Worm (Caenorhabditis elegans) whole organism, L1 larva: ENCODE data around the gene catp-8.

ENCODE experiments used
- C04F5.9 ChIP-seq: sonication (generic microtip); optimal IDR thresholded peaks from 2 replicates; lab custom pipeline; 2016; ENCODE audit warnings: missing genetic modification characterization, missing compliant biosample characterization
- C16A3.4 ChIP-seq: fragments of 150-350 bp; optimal IDR thresholded peaks from 2 replicates; lab custom pipeline; 2014; ENCODE audit warnings: missing biosample characterization, missing genetic modification characterization
- Y116A8C.19 ChIP-seq: sonication (generic microtip); optimal IDR thresholded peaks from 2 replicates; lab custom pipeline; 2016; ENCODE audit warnings: missing compliant biosample characterization, missing genetic modification characterization, borderline replicate concordance
- aha-1 ChIP-seq: fragments of 150-350 bp; optimal IDR thresholded peaks from 2 replicates; lab custom pipeline; 2014; ENCODE audit warnings: missing biosample characterization, missing genetic modification characterization
- aly-2 ChIP-seq: fragments of 150-350 bp; optimal IDR thresholded peaks from 2 replicates; lab custom pipeline; 2014; ENCODE audit warnings: missing biosample characterization, missing genetic modification characterization
- ama-1 ChIP-seq: fragments of 150-350 bp; optimal IDR thresholded peaks from 2 replicates; lab custom pipeline; 2014
- blmp-1 ChIP-seq: fragments of 150-350 bp; optimal IDR thresholded peaks from 2 replicates; lab custom pipeline; 2014; ENCODE audit warnings: missing biosample characterization, missing genetic modification characterization
- ceh-8 ChIP-seq: fragments of 200-800 bp; sonication (Bioruptor generic); optimal IDR thresholded peaks from 2 replicates; lab custom pipeline; 2018; ENCODE audit warnings: mild to moderate bottlenecking, missing genetic modification characterization, moderate library complexity, missing compliant biosample characterization
- ceh-90 ChIP-seq: sonication (generic microtip); optimal IDR thresholded peaks from 2 replicates; lab custom pipeline; 2016; ENCODE audit warnings: missing genetic modification characterization, missing compliant biosample characterization
- ces-1 ChIP-seq: fragments of 150-350 bp; optimal IDR thresholded peaks from 2 replicates; lab custom pipeline; 2014; ENCODE audit warnings: missing biosample characterization, missing genetic modification reagents, missing genetic modification characterization
- elt-3 ChIP-seq, 6 experiments: fragments of 150-350 bp in 1 of 6; sonication (generic microtip); optimal IDR thresholded peaks; 2 replicates each; lab custom pipeline; 2017 to 2018; ENCODE audit warnings: missing biosample characterization in 6 of 6, missing genetic modification characterization in 6 of 6, inconsistent platforms in 1 of 6
- fkh-4 ChIP-seq: sonication (generic microtip); optimal IDR thresholded peaks from 2 replicates; lab custom pipeline; 2016; ENCODE audit warnings: missing compliant biosample characterization, missing genetic modification characterization, borderline replicate concordance
- fkh-8 ChIP-seq: sonication (generic microtip); optimal IDR thresholded peaks from 2 replicates; lab custom pipeline; 2016; ENCODE audit warnings: mild to moderate bottlenecking, missing genetic modification characterization, missing compliant biosample characterization
- fos-1 ChIP-seq: fragments of 150-350 bp; optimal IDR thresholded peaks from 2 replicates; lab custom pipeline; 2014; ENCODE audit warnings: missing biosample characterization, missing genetic modification characterization
- hlh-17 ChIP-seq: fragments of 200-800 bp; sonication (Bioruptor generic); optimal IDR thresholded peaks from 2 replicates; lab custom pipeline; 2018; ENCODE audit warnings: missing genetic modification characterization, mild to moderate bottlenecking, missing compliant biosample characterization, moderate library complexity, borderline replicate concordance
- hpl-2 ChIP-seq: fragments of 150-350 bp; optimal IDR thresholded peaks from 2 replicates; lab custom pipeline; 2014; ENCODE audit warnings: missing biosample characterization, missing genetic modification reagents, missing genetic modification characterization
- irx-1 ChIP-seq: sonication (generic microtip); optimal IDR thresholded peaks from 2 replicates; lab custom pipeline; 2016; ENCODE audit warnings: missing genetic modification characterization, missing compliant biosample characterization
- jun-1 ChIP-seq: fragments of 150-350 bp; optimal IDR thresholded peaks from 2 replicates; lab custom pipeline; 2014; ENCODE audit warnings: missing biosample characterization, missing genetic modification reagents, missing genetic modification characterization
- lir-3 ChIP-seq: sonication (generic microtip); optimal IDR thresholded peaks from 2 replicates; lab custom pipeline; 2016; ENCODE audit warnings: mild to moderate bottlenecking, missing genetic modification characterization, moderate library complexity, missing compliant biosample characterization; ENCODE audit not compliant: poor library complexity
- mab-9 ChIP-seq: fragments of 200-800 bp; sonication (Bioruptor generic); IDR thresholded peaks from 2 replicates; pipeline ENCODE4 v1.3.6; 2022; ENCODE audit warnings: missing genetic modification reagents, missing genetic modification characterization, missing compliant biosample characterization
- mef-2 ChIP-seq: fragments of 150-350 bp; optimal IDR thresholded peaks from 2 replicates; lab custom pipeline; 2014; ENCODE audit warnings: missing biosample characterization, missing genetic modification characterization
- mep-1 ChIP-seq: fragments of 150-350 bp; optimal IDR thresholded peaks from 2 replicates; lab custom pipeline; 2014; ENCODE audit warnings: missing biosample characterization, missing genetic modification characterization
- nhr-11 ChIP-seq: fragments of 150-350 bp; optimal IDR thresholded peaks from 2 replicates; lab custom pipeline; 2014; ENCODE audit warnings: missing biosample characterization, missing genetic modification characterization
- nhr-12 ChIP-seq: sonication (generic microtip); optimal IDR thresholded peaks from 2 replicates; lab custom pipeline; 2017; ENCODE audit warnings: missing biosample characterization, missing genetic modification characterization
- nhr-19 ChIP-seq: fragments of 200-800 bp; sonication (Bioruptor generic); conservative IDR thresholded peaks from 2 replicates; pipeline ENCODE4 v1.3.6; 2022; ENCODE audit warnings: missing genetic modification characterization, missing compliant biosample characterization
- nhr-20 ChIP-seq: sonication (generic microtip); optimal IDR thresholded peaks from 2 replicates; lab custom pipeline; 2016; ENCODE audit warnings: mild to moderate bottlenecking, missing genetic modification characterization, missing compliant biosample characterization
- nhr-237 ChIP-seq: fragments of 150-350 bp; optimal IDR thresholded peaks from 2 replicates; lab custom pipeline; 2014; ENCODE audit warnings: missing biosample characterization, missing genetic modification characterization
- nhr-28 ChIP-seq: fragments of 150-350 bp; optimal IDR thresholded peaks from 2 replicates; lab custom pipeline; 2014; ENCODE audit warnings: missing biosample characterization, missing genetic modification characterization
- nhr-76 ChIP-seq: sonication (generic microtip); optimal IDR thresholded peaks from 2 replicates; lab custom pipeline; 2017; ENCODE audit warnings: missing biosample characterization, missing genetic modification characterization
- nhr-85 ChIP-seq: sonication (generic microtip); peaks from one replicate; lab custom pipeline; 2016; ENCODE audit warnings: missing genetic modification characterization, inconsistent platforms, missing compliant biosample characterization
- nhr-90 ChIP-seq: sonication (generic microtip); optimal IDR thresholded peaks from 2 replicates; lab custom pipeline; 2016; ENCODE audit warnings: mild to moderate bottlenecking, missing genetic modification characterization, missing compliant biosample characterization; ENCODE audit not compliant: poor library complexity
- pag-3 ChIP-seq: sonication (generic microtip); optimal IDR thresholded peaks from 2 replicates; lab custom pipeline; 2017; ENCODE audit warnings: missing genetic modification characterization, mild to moderate bottlenecking, missing compliant biosample characterization, antibody characterized with exemption, borderline replicate concordance; ENCODE audit not compliant: insufficient read depth
- pax-3 ChIP-seq: fragments of 200-800 bp; sonication (Bioruptor generic); optimal IDR thresholded peaks from 2 replicates; lab custom pipeline; 2018; ENCODE audit warnings: mild to moderate bottlenecking, missing genetic modification characterization, moderate library complexity, missing compliant biosample characterization
- rnt-1 ChIP-seq: sonication (generic microtip); optimal IDR thresholded peaks from 2 replicates; lab custom pipeline; 2016; ENCODE audit warnings: mild to moderate bottlenecking, missing genetic modification characterization, moderate library complexity, missing compliant biosample characterization
- skn-1 ChIP-seq: fragments of 150-350 bp; optimal IDR thresholded peaks from 2 replicates; lab custom pipeline; 2014; ENCODE audit warnings: missing biosample characterization, missing genetic modification characterization
- snpc-4 ChIP-seq: fragments of 150-350 bp; optimal IDR thresholded peaks from 2 replicates; lab custom pipeline; 2014; ENCODE audit warnings: missing biosample characterization, missing genetic modification characterization
- sptf-1 ChIP-seq: fragments of 150-350 bp; optimal IDR thresholded peaks from 2 replicates; lab custom pipeline; 2014; ENCODE audit warnings: missing biosample characterization, missing genetic modification characterization
- sup-37 ChIP-seq: fragments of 200-800 bp; sonication (Bioruptor generic); optimal IDR thresholded peaks from 2 replicates; lab custom pipeline; 2018; ENCODE audit warnings: mild to moderate bottlenecking, missing genetic modification characterization, missing compliant biosample characterization
- swsn-7 ChIP-seq: sonication (generic microtip); optimal IDR thresholded peaks from 2 replicates; lab custom pipeline; 2016; ENCODE audit warnings: missing genetic modification characterization, missing compliant biosample characterization
- tbx-2 ChIP-seq: sonication (generic microtip); optimal IDR thresholded peaks from 2 replicates; lab custom pipeline; 2016; ENCODE audit warnings: missing genetic modification characterization, missing compliant biosample characterization
- unc-130 ChIP-seq: fragments of 150-350 bp; optimal IDR thresholded peaks from 2 replicates; lab custom pipeline; 2017; ENCODE audit warnings: missing biosample characterization, missing genetic modification characterization, inconsistent platforms
- unc-86 ChIP-seq: sonication (generic microtip); optimal IDR thresholded peaks from 2 replicates; lab custom pipeline; 2016; ENCODE audit warnings: missing genetic modification characterization, missing compliant biosample characterization
- unc-98 ChIP-seq: fragments of 200-800 bp; sonication (Bioruptor generic); IDR thresholded peaks from 2 replicates; pipeline ENCODE4 v1.3.6; 2022; ENCODE audit warnings: missing genetic modification characterization, missing compliant biosample characterization
- vab-15 ChIP-seq: sonication (generic microtip); optimal IDR thresholded peaks from 2 replicates; lab custom pipeline; 2017; ENCODE audit warnings: missing genotype, mild to moderate bottlenecking, missing genetic modification characterization, missing compliant biosample characterization
- xbp-1 ChIP-seq: sonication (generic microtip); optimal IDR thresholded peaks from 2 replicates; lab custom pipeline; 2016; ENCODE audit warnings: missing genetic modification characterization, missing compliant biosample characterization
- zag-1 ChIP-seq: fragments of 150-350 bp; optimal IDR thresholded peaks from 2 replicates; lab custom pipeline; 2014; ENCODE audit warnings: missing biosample characterization, missing genetic modification characterization
- zip-4 ChIP-seq: fragments of 200-800 bp; sonication (Bioruptor generic); optimal IDR thresholded peaks from 2 replicates; lab custom pipeline; 2018; ENCODE audit warnings: mild to moderate bottlenecking, missing genetic modification characterization, moderate library complexity, missing compliant biosample characterization
- ztf-11 ChIP-seq, 2 experiments: sonication (generic microtip); optimal IDR thresholded peaks; 2 replicates each; lab custom pipeline; 2016 to 2017; ENCODE audit warnings: missing genetic modification characterization in 2 of 2, missing biosample characterization in 1 of 2, missing compliant biosample characterization in 1 of 2
- ztf-4 ChIP-seq: fragments of 150-350 bp; optimal IDR thresholded peaks from 2 replicates; lab custom pipeline; 2014; ENCODE audit warnings: missing biosample characterization, missing genetic modification characterization

Gene catp-8

DNA sequence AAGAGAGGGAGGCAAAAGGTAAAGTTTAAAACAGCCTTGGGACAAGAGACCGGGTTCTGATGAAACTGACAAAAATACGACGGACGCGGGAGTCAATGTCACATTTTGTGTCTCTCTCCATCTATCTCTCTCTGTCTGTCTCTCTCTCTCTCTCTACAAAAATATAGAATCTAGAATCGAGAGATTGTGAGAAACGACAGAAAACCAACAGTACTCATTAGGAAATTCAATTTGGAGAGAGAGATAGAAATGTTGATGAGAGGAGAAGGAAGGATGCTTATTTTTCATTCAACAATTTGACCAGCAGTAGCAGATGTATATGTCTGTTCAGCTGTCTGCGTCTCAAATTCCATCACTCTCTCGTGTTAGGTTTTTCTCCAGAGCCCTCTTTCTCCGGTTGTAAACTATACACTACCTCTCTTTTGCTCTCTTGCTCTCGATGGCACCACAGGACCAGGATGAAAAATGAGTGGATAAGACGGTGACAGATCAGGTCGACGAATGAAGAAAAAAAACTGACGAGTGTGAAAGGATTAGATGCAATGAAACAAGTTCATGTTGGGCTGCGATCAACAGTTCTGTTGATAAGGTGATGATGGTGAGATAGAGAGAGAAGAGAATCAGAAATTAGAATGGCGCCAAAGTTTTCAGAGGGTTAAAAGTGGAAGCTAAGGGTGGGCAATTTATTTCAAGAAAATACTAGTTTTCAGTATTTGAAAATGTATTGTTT, 10.7 kb upstream of the catp-8 start (continued):
- TF ChIP-seq unc-86 (tag; lab: Kevin White, UChicago) (no peak), nhr-19 (GFP tag; lab: Robert Waterston, UW) (peak; percentile 56), fos-1 (no peak), snpc-4 (tag; lab: Kevin White, UChicago) (peak; percentile 3), vab-15 (tag; lab: Kevin White, UChicago) (no peak), hpl-2 (GFP tag; lab: Kevin White, UChicago) (no peak), lir-3 (tag; lab: Kevin White, UChicago) (peak; percentile 17), nhr-12 (tag; lab: Kevin White, UChicago) (no peak), C16A3.4 (peak; percentile 69), Y116A8C.19 (tag; lab: Kevin White, UChicago) (no peak), aha-1 (no peak), irx-1 (tag; lab: Kevin White, UChicago) (no peak), aly-2 (tag; lab: Kevin White, UChicago) (no peak), elt-3 (tag; optimal IDR thresholded peaks at IDR 0.05; lab: Kevin White, UChicago) (peak in 5 of 6 experiments; percentile 1 to 84 (median 64)), blmp-1 (tag; lab: Kevin White, UChicago) (peak; percentile 55), ama-1 (no peak), ztf-4 (tag; lab: Kevin White, UChicago) (peak; percentile 74), nhr-237 (tag; lab: Kevin White, UChicago) (no peak), nhr-28 (tag; lab: Kevin White, UChicago) (no peak), pax-3 (tag; lab: Kevin White, UChicago) (no peak), fkh-4 (tag; lab: Kevin White, UChicago) (no peak), skn-1 (tag; lab: Kevin White, UChicago) (peak; percentile 6), nhr-20 (peak; percentile 80), C04F5.9 (tag; lab: Kevin White, UChicago) (no peak), mab-9 (GFP tag; lab: Robert Waterston, UW) (no peak), fkh-8 (no peak), mep-1 (tag; lab: Kevin White, UChicago) (peak; percentile 73), ztf-11 (tag; optimal IDR thresholded peaks at IDR 0.05; lab: Kevin White, UChicago) (no peak), nhr-76 (tag; lab: Kevin White, UChicago) (no peak), hlh-17 (GFP tag; lab: Kevin White, UChicago) (no peak), mef-2 (tag; lab: Kevin White, UChicago) (no peak), rnt-1 (tag; lab: Kevin White, UChicago) (peak; percentile 47), sptf-1 (tag; lab: Kevin White, UChicago) (no peak), nhr-11 (tag; lab: Kevin White, UChicago) (no peak), xbp-1 (tag; lab: Kevin White, UChicago) (peak; percentile 13), unc-98 (GFP tag; lab: Robert Waterston, UW) (no peak), ceh-8 (no peak), nhr-85 (peak; percentile 98), nhr-90 (tag; lab: Kevin White, UChicago) (peak; percentile 53), sup-37 (no peak), ces-1 (no peak), zag-1 (no peak), tbx-2 (peak; percentile 52), ceh-90 (tag; lab: Kevin White, UChicago) (no peak), swsn-7 (peak; percentile 37), zip-4 (GFP tag; lab: Kevin White, UChicago) (no peak), pag-3 (peak; percentile 4), jun-1 (tag; lab: Kevin White, UChicago) (peak; percentile 25), unc-130 (tag; lab: Kevin White, UChicago) (no peak)
